Worm (Caenorhabditis elegans) whole organism, L4 larva: ENCODE measurements around the gene col-102.

Source experiments
- F26F4.8 ChIP-seq: fragments of 200-800 bp; sonication (Bioruptor generic); conservative IDR thresholded peaks from 2 replicates; pipeline ENCODE4 v1.3.6; 2022; ENCODE audit warnings: missing genetic modification characterization, missing compliant biosample characterization
- F44E2.7 ChIP-seq: fragments of 200-800 bp; sonication (Bioruptor generic); IDR thresholded peaks from 2 replicates; pipeline ENCODE4 v2.1.2; 2022; ENCODE audit warnings: missing genetic modification characterization, missing compliant biosample characterization
- R02D3.7 ChIP-seq: fragments of 150-350 bp; sonication (generic microtip); optimal IDR thresholded peaks from 3 replicates; lab custom pipeline; 2014; ENCODE audit warnings: missing biosample characterization, missing genetic modification characterization
- Y75B8A.6 ChIP-seq: fragments of 200-800 bp; sonication (Bioruptor generic); IDR thresholded peaks from 2 replicates; pipeline ENCODE4 v1.3.6; 2022; ENCODE audit warnings: missing genetic modification reagents, missing genetic modification characterization, missing compliant biosample characterization
- ZK337.2 ChIP-seq: fragments of 200-800 bp; sonication (Bioruptor generic); IDR thresholded peaks from 2 replicates; pipeline ENCODE4 v1.3.6; 2022; ENCODE audit warnings: missing genetic modification reagents, missing genetic modification characterization, missing compliant biosample characterization
- ama-1 ChIP-seq: fragments of 150-350 bp; optimal IDR thresholded peaks from 2 replicates; lab custom pipeline; 2014; ENCODE audit warnings: inconsistent platforms, mixed read lengths
- arid-1 ChIP-seq: fragments of 200-800 bp; sonication (Bioruptor generic); conservative IDR thresholded peaks from 2 replicates; pipeline ENCODE4 v1.3.6; 2022; ENCODE audit warnings: missing genetic modification reagents, missing genetic modification characterization, missing compliant biosample characterization
- attf-4 ChIP-seq: sonication (generic microtip); optimal IDR thresholded peaks from 3 replicates; lab custom pipeline; 2017; ENCODE audit warnings: missing biosample characterization, missing genetic modification characterization
- ceh-28 ChIP-seq: fragments of 150-350 bp; optimal IDR thresholded peaks from 2 replicates; lab custom pipeline; 2014; ENCODE audit warnings: missing biosample characterization, missing genetic modification reagents, missing genetic modification characterization
- ceh-32 ChIP-seq: sonication (generic microtip); optimal IDR thresholded peaks from 2 replicates; lab custom pipeline; 2016; ENCODE audit warnings: mild to moderate bottlenecking, missing genetic modification characterization, missing compliant biosample characterization; ENCODE audit not compliant: poor library complexity
- ceh-44 ChIP-seq: fragments of 200-800 bp; sonication (Bioruptor generic); IDR thresholded peaks from 2 replicates; pipeline ENCODE4 v1.3.6; 2022; ENCODE audit warnings: missing genetic modification reagents, missing genetic modification characterization, missing compliant biosample characterization
- ceh-62 ChIP-seq: sonication (generic microtip); optimal IDR thresholded peaks from 2 replicates; lab custom pipeline; 2017; ENCODE audit warnings: missing biosample characterization, missing genetic modification characterization
- ces-1 ChIP-seq: fragments of 150-350 bp; sonication (generic microtip); optimal IDR thresholded peaks from 4 replicates; lab custom pipeline; 2014; ENCODE audit warnings: missing biosample characterization, missing genetic modification reagents, missing genetic modification characterization
- daf-8 ChIP-seq: fragments of 200-800 bp; sonication (Bioruptor generic); IDR thresholded peaks from 2 replicates; pipeline ENCODE4 v1.3.6; 2022; ENCODE audit warnings: missing genetic modification characterization, missing compliant biosample characterization
- dpl-1 ChIP-seq: fragments of 150-350 bp; optimal IDR thresholded peaks from 2 replicates; lab custom pipeline; 2014; ENCODE audit warnings: missing biosample characterization, missing genetic modification reagents, missing genetic modification characterization
- duxl-1 ChIP-seq: sonication (generic microtip); optimal IDR thresholded peaks from 2 replicates; lab custom pipeline; 2016; ENCODE audit warnings: mild to moderate bottlenecking, missing genetic modification characterization, moderate library complexity, missing compliant biosample characterization; ENCODE audit not compliant: poor library complexity
- egl-27 ChIP-seq: sonication (generic microtip); optimal IDR thresholded peaks from 3 replicates; lab custom pipeline; 2017; ENCODE audit warnings: missing biosample characterization, missing genetic modification reagents, missing genetic modification characterization
- fos-1 ChIP-seq: fragments of 150-350 bp; optimal IDR thresholded peaks from 2 replicates; lab custom pipeline; 2014; ENCODE audit warnings: missing biosample characterization, missing genetic modification characterization
- gei-8 ChIP-seq: fragments of 200-800 bp; sonication (Bioruptor generic); optimal IDR thresholded peaks from 2 replicates; lab custom pipeline; 2018; ENCODE audit warnings: mild to moderate bottlenecking, missing genetic modification characterization, missing compliant biosample characterization
- hlh-11 ChIP-seq: fragments of 200-800 bp; sonication (Bioruptor generic); optimal IDR thresholded peaks from 2 replicates; lab custom pipeline; 2018; ENCODE audit warnings: mild to moderate bottlenecking, missing genetic modification characterization, missing compliant biosample characterization
- lin-1 ChIP-seq: fragments of 200-800 bp; sonication (Bioruptor generic); IDR thresholded peaks from 2 replicates; pipeline ENCODE4 v1.3.6; 2022; ENCODE audit warnings: missing genetic modification reagents, missing genetic modification characterization, missing compliant biosample characterization
- lin-13 ChIP-seq: fragments of 150-350 bp; optimal IDR thresholded peaks from 2 replicates; lab custom pipeline; 2014; ENCODE audit warnings: missing biosample characterization, missing genetic modification reagents, missing genetic modification characterization
- lin-38 ChIP-seq: fragments of 200-800 bp; sonication (Bioruptor generic); IDR thresholded peaks from 2 replicates; pipeline ENCODE4 v1.3.6; 2022; ENCODE audit warnings: missing genetic modification reagents, missing genetic modification characterization, missing compliant biosample characterization
- lin-39 ChIP-seq: fragments of 150-350 bp; optimal IDR thresholded peaks from 2 replicates; lab custom pipeline; 2014; ENCODE audit warnings: missing biosample characterization, missing genetic modification reagents, missing genetic modification characterization
- lir-3 ChIP-seq: sonication (generic microtip); optimal IDR thresholded peaks from 2 replicates; lab custom pipeline; 2016; ENCODE audit warnings: mild to moderate bottlenecking, missing genetic modification characterization, missing compliant biosample characterization
- madf-5 ChIP-seq, 2 experiments: fragments of 200-800 bp; sonication (Bioruptor generic); IDR thresholded peaks; 2 replicates each; pipeline ENCODE4 v1.3.6; 2022; ENCODE audit warnings: missing compliant biosample characterization in 2 of 2, missing genetic modification characterization in 2 of 2
- madf-9 ChIP-seq: fragments of 200-800 bp; sonication (Bioruptor generic); conservative IDR thresholded peaks from 2 replicates; pipeline ENCODE4 v1.3.6; 2022; ENCODE audit warnings: missing genetic modification reagents, missing genetic modification characterization, missing compliant biosample characterization
- mdl-1 ChIP-seq, 2 experiments: fragments of 150-350 bp in 1 of 2; sonication (generic microtip) in 1 of 2; optimal IDR thresholded peaks; 2 replicates each; lab custom pipeline; 2014 to 2017; ENCODE audit warnings: missing biosample characterization in 2 of 2, missing genetic modification characterization in 2 of 2
- mes-2 ChIP-seq: sonication (generic microtip); optimal IDR thresholded peaks from 2 replicates; lab custom pipeline; 2016; ENCODE audit warnings: missing genotype, mild to moderate bottlenecking, missing genetic modification characterization, missing compliant biosample characterization; ENCODE audit not compliant: poor library complexity, severe bottlenecking
- mxl-3 ChIP-seq: fragments of 200-800 bp; sonication (Bioruptor generic); optimal IDR thresholded peaks from 2 replicates; lab custom pipeline; 2018; ENCODE audit warnings: mild to moderate bottlenecking, missing genetic modification characterization, missing compliant biosample characterization
- nhr-11 ChIP-seq: fragments of 150-350 bp; optimal IDR thresholded peaks from 2 replicates; lab custom pipeline; 2014; ENCODE audit warnings: missing biosample characterization, missing genetic modification characterization
- nhr-25 ChIP-seq: sonication (generic microtip); optimal IDR thresholded peaks from 2 replicates; lab custom pipeline; 2017; ENCODE audit warnings: missing genetic modification characterization, mild to moderate bottlenecking, missing compliant biosample characterization, antibody characterized with exemption, moderate library complexity, borderline replicate concordance; ENCODE audit not compliant: insufficient read depth
- nhr-28 ChIP-seq: fragments of 150-350 bp; optimal IDR thresholded peaks from 2 replicates; lab custom pipeline; 2014; ENCODE audit warnings: missing biosample characterization, missing genetic modification characterization
- nhr-42 ChIP-seq: fragments of 200-800 bp; sonication (Bioruptor generic); IDR thresholded peaks from 2 replicates; pipeline ENCODE4 v1.3.6; 2022; ENCODE audit warnings: missing genetic modification characterization, missing compliant biosample characterization
- nhr-76 ChIP-seq: fragments of 150-350 bp; optimal IDR thresholded peaks from 2 replicates; lab custom pipeline; 2014; ENCODE audit warnings: missing biosample characterization, missing genetic modification characterization
- nhr-77 ChIP-seq: fragments of 150-350 bp; optimal IDR thresholded peaks from 2 replicates; lab custom pipeline; 2014; ENCODE audit warnings: missing biosample characterization, missing genetic modification characterization
- php-3 ChIP-seq: fragments of 200-800 bp; sonication (Bioruptor generic); IDR thresholded peaks from 2 replicates; pipeline ENCODE4 v1.3.6; 2022; ENCODE audit warnings: missing genetic modification reagents, missing genetic modification characterization, missing compliant biosample characterization
- rbr-2 ChIP-seq: sonication (generic microtip); optimal IDR thresholded peaks from 2 replicates; lab custom pipeline; 2016; ENCODE audit warnings: missing genotype, missing genetic modification characterization, missing compliant biosample characterization
- sdz-12 ChIP-seq: fragments of 200-800 bp; sonication (Bioruptor generic); optimal IDR thresholded peaks from 2 replicates; lab custom pipeline; 2018; ENCODE audit warnings: mild to moderate bottlenecking, missing genetic modification characterization, missing compliant biosample characterization
- snpc-1.2 ChIP-seq: fragments of 200-800 bp; sonication (Bioruptor generic); IDR thresholded peaks from 2 replicates; pipeline ENCODE4 v1.3.6; 2022; ENCODE audit warnings: missing genetic modification reagents, missing genetic modification characterization, missing compliant biosample characterization
- spr-1 ChIP-seq: sonication (generic microtip); optimal IDR thresholded peaks from 2 replicates; lab custom pipeline; 2016; ENCODE audit warnings: mild to moderate bottlenecking, missing genetic modification characterization, missing compliant biosample characterization
- spr-3 ChIP-seq: fragments of 200-800 bp; sonication (Bioruptor generic); optimal IDR thresholded peaks from 2 replicates; lab custom pipeline; 2018; ENCODE audit warnings: mild to moderate bottlenecking, missing genetic modification characterization, missing compliant biosample characterization
- tag-97 ChIP-seq: fragments of 200-800 bp; sonication (Bioruptor generic); IDR thresholded peaks from 2 replicates; pipeline ENCODE4 v1.3.6; 2022; ENCODE audit warnings: missing genetic modification characterization, missing compliant biosample characterization
- tra-1 ChIP-seq: fragments of 200-800 bp; sonication (Bioruptor generic); IDR thresholded peaks from 2 replicates; pipeline ENCODE4 v1.3.6; 2022; ENCODE audit warnings: missing genetic modification reagents, missing genetic modification characterization, missing compliant biosample characterization
- unc-130 ChIP-seq: sonication (generic microtip); optimal IDR thresholded peaks from 2 replicates; lab custom pipeline; 2016; ENCODE audit warnings: missing genetic modification reagents, missing genetic modification characterization, missing compliant biosample characterization
- vab-7 ChIP-seq: fragments of 200-800 bp; sonication (Bioruptor generic); IDR thresholded peaks from 2 replicates; pipeline ENCODE4 v1.3.6; 2022; ENCODE audit warnings: missing genetic modification reagents, missing genetic modification characterization, missing compliant biosample characterization
- zfp-3 ChIP-seq: fragments of 200-800 bp; sonication (Bioruptor generic); conservative IDR thresholded peaks from 2 replicates; pipeline ENCODE4 v1.3.6; 2022; ENCODE audit warnings: missing genetic modification reagents, missing genetic modification characterization, missing compliant biosample characterization
- ztf-7 ChIP-seq: fragments of 150-350 bp; optimal IDR thresholded peaks from 2 replicates; lab custom pipeline; 2014; ENCODE audit warnings: missing biosample characterization, missing genetic modification characterization

The col-102 gene

DNA sequence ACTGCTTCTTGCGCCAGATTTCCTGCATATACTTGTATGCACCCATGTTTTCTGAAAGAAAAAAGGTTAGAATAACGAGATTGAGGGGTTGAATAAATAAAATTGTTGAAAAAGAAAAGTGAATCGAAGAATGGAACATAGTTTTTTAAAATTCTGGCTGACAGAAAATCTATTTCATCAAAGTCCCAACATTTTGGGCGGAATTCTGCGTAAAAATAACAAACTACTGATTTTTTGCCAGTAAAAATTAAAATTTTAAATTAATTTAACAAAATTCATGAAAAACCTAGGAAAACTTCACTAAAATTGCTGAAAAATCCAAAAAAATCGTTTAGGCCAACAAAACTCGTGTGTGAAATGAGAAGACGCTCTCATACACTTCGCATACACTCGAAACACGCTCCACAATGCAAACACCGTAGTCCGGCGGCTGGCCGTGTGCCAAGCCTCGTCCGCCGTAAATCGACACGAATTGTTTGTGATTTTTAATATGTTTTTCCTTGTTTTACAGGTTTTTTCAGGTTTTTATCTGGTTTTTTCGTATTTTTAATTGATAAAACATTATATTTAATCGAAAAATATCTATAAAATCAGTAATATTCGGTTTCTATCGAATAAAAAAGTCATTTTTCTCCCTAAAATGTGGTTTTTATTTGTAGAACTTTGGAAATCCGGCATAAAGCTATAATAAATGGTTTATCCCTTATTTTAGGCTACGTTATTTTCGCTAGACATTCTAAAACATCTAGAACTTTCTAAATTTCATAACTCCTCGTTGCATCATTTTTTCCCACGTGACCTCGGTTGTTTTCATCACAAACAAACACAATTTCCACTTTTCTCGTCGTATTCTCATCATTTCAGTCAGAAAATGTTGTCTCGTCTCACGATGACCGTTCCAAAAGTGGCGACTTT, 50.5 kb downstream of the col-102 start, which contains the start of the genes rpl-15 and K11H12.8 (continued):
- TF ChIP-seq nhr-25 (tag; lab: Kevin White, UChicago) (peak; percentile 98), egl-27 (tag; lab: Kevin White, UChicago) (no peak), ceh-62 (tag; lab: Kevin White, UChicago) (peak; percentile 35), nhr-42 (GFP tag; lab: Robert Waterston, UW) (peak; percentile 99), gei-8 (peak; percentile 89), ces-1 (GFP tag; lab: Kevin White, UChicago) (peak; percentile 92), madf-9 (GFP tag; lab: Robert Waterston, UW) (peak; percentile 99), rbr-2 (peak; percentile 100), spr-3 (GFP tag; lab: Kevin White, UChicago) (peak; percentile 99), lir-3 (tag; lab: Kevin White, UChicago) (peak; percentile 84), mdl-1 (tag; optimal IDR thresholded peaks at IDR 0.05; lab: Kevin White, UChicago) (peak; percentile 86 to 99), tag-97 (GFP tag; lab: Robert Waterston, UW) (peak; percentile 89; the same call in 1 of the 2 replicates), nhr-76 (tag; lab: Kevin White, UChicago) (peak; percentile 91), ceh-32 (tag; lab: Kevin White, UChicago) (peak; percentile 90), vab-7 (GFP tag; lab: Robert Waterston, UW) (peak; percentile 99), unc-130 (GFP tag; lab: Kevin White, UChicago) (peak; percentile 99), tra-1 (GFP tag; lab: Robert Waterston, UW) (peak; percentile 100), Y75B8A.6 (GFP tag; lab: Robert Waterston, UW) (peak; percentile 99), mxl-3 (GFP tag; lab: Kevin White, UChicago) (peak; percentile 99), attf-4 (tag; lab: Kevin White, UChicago) (peak; percentile 75), duxl-1 (tag; lab: Kevin White, UChicago) (peak; percentile 98), zfp-3 (peak; percentile 100), ztf-7 (tag; lab: Kevin White, UChicago) (peak; percentile 94), php-3 (GFP tag; lab: Robert Waterston, UW) (peak; percentile 98), ama-1 (lab: Kevin White, UChicago) (peak; percentile 64), madf-5 (GFP tag; IDR thresholded peaks at IDR 0.05; lab: Robert Waterston, UW) (peak; percentile 99), daf-8 (GFP tag; lab: Robert Waterston, UW) (0 out of 2 replicates have a peak, but pooled peaks have one; percentile 44), nhr-77 (tag; lab: Kevin White, UChicago) (peak; percentile 100), lin-39 (peak; percentile 89), lin-38 (peak; percentile 99), ceh-44 (peak; percentile 98), sdz-12 (peak; percentile 99), arid-1 (GFP tag; lab: Robert Waterston, UW) (peak; percentile 99), ZK337.2 (GFP tag; lab: Robert Waterston, UW) (peak; percentile 98), fos-1 (tag; lab: Kevin White, UChicago) (peak; percentile 93), snpc-1.2 (peak; percentile 95), F44E2.7 (GFP tag; lab: Robert Waterston, UW) (peak; percentile 91; the same call in 1 of the 2 replicates), lin-13 (GFP tag; lab: Kevin White, UChicago) (peak; percentile 99), dpl-1 (GFP tag; lab: Kevin White, UChicago) (peak; percentile 98), spr-1 (tag; lab: Kevin White, UChicago) (peak; percentile 98), hlh-11 (peak; percentile 100), mes-2 (tag; lab: Kevin White, UChicago) (peak; percentile 100), lin-1 (GFP tag; lab: Robert Waterston, UW) (peak; percentile 98), R02D3.7 (peak; percentile 97), F26F4.8 (peak; percentile 71; the same call in 1 of the 2 replicates), nhr-11 (peak; percentile 100), ceh-28 (tag; lab: Kevin White, UChicago) (peak; percentile 82), nhr-28 (tag; lab: Kevin White, UChicago) (peak; percentile 99)
